Fruit fly (Drosophila melanogaster) whole organism, wandering third instar larva: ENCODE measurements around the gene Faf2.

Experiments
- Abd-B ChIP-seq: fragments of >200 bp; optimal IDR thresholded peaks from 2 replicates; lab custom pipeline; 2017; ENCODE audit warnings: missing biosample characterization, missing genetic modification characterization
- CG32264 ChIP-seq: fragments of 200-800 bp; sonication (Bioruptor generic); optimal IDR thresholded peaks from 2 replicates; lab custom pipeline; 2016; ENCODE audit warnings: missing biosample characterization, missing genetic modification characterization
- CG9705 ChIP-seq: fragments of 200-800 bp; sonication (Bioruptor generic); optimal IDR thresholded peaks from 2 replicates; lab custom pipeline; 2018; ENCODE audit warnings: missing biosample characterization, mild to moderate bottlenecking, missing genetic modification characterization
- CrebA ChIP-seq: fragments of 200-800 bp; sonication (Bioruptor generic); optimal IDR thresholded peaks from 2 replicates; lab custom pipeline; 2016; ENCODE audit warnings: missing biosample characterization, mild to moderate bottlenecking, missing genetic modification characterization, borderline replicate concordance
- Dfd ChIP-seq: fragments of >200 bp; optimal IDR thresholded peaks from 2 replicates; lab custom pipeline; 2017; ENCODE audit warnings: missing biosample characterization, missing genetic modification characterization
- Dif ChIP-seq: fragments of 200-275, 200-300 bp; sonication (Bioruptor generic); optimal IDR thresholded peaks from 2 replicates; lab custom pipeline; 2018; ENCODE audit warnings: missing biosample characterization, missing genetic modification characterization; ENCODE audit not compliant: partially characterized antibody
- GATAd ChIP-seq: sonication (Bioruptor generic); optimal IDR thresholded peaks from 2 replicates; lab custom pipeline; 2016; ENCODE audit warnings: missing biosample characterization, missing genetic modification characterization
- HLH106 ChIP-seq: fragments of 200-800 bp; optimal IDR thresholded peaks from 3 replicates; lab custom pipeline; 2019; ENCODE audit warnings: missing biosample characterization, mild to moderate bottlenecking, missing genetic modification characterization, moderate library complexity
- Hnf4 ChIP-seq: fragments of 200-800 bp; sonication (Bioruptor generic); optimal IDR thresholded peaks from 2 replicates; lab custom pipeline; 2016; ENCODE audit warnings: missing biosample characterization, mild to moderate bottlenecking, missing genetic modification characterization
- Hr78 ChIP-seq: fragments of >200 bp; optimal IDR thresholded peaks from 2 replicates; lab custom pipeline; 2017; ENCODE audit warnings: missing biosample characterization, missing genetic modification characterization
- Hr83 ChIP-seq: fragments of 200-300 bp; sonication (Bioruptor generic); optimal IDR thresholded peaks from 2 replicates; lab custom pipeline; 2016; ENCODE audit warnings: missing biosample characterization, mild to moderate bottlenecking, missing genetic modification characterization, moderate library complexity; ENCODE audit not compliant: poor library complexity, severe bottlenecking
- Jra ChIP-seq: sonication (Bioruptor generic); optimal IDR thresholded peaks from 2 replicates; lab custom pipeline; 2016; ENCODE audit warnings: missing biosample characterization, missing genetic modification characterization
- Mio ChIP-seq: sonication (Bioruptor generic); optimal IDR thresholded peaks from 2 replicates; lab custom pipeline; 2016; ENCODE audit warnings: missing biosample characterization, missing genetic modification characterization
- Myc ChIP-seq: fragments of >200 bp; optimal IDR thresholded peaks from 2 replicates; lab custom pipeline; 2017
- N ChIP-seq: fragments of >200 bp; optimal IDR thresholded peaks from 2 replicates; lab custom pipeline; 2018; ENCODE audit warnings: missing biosample characterization, missing external identifiers, missing genetic modification characterization
- OdsH ChIP-seq: fragments of 200-800 bp; sonication (Bioruptor generic); optimal IDR thresholded peaks from 2 replicates; lab custom pipeline; 2016; ENCODE audit warnings: missing biosample characterization, mild to moderate bottlenecking, missing genetic modification characterization
- Rel ChIP-seq, 2 experiments: fragments of 200-800 bp; sonication (Bioruptor generic) in 1 of 2; optimal IDR thresholded peaks; 2 replicates in 1 of 2; 3 replicates in 1 of 2; lab custom pipeline; 2016 to 2019; ENCODE audit warnings: mild to moderate bottlenecking in 2 of 2, missing biosample characterization in 2 of 2, missing genetic modification characterization in 2 of 2, moderate library complexity in 1 of 2
- Sp1 ChIP-seq: fragments of 200-800 bp; sonication (Bioruptor generic); optimal IDR thresholded peaks from 3 replicates; lab custom pipeline; 2019; ENCODE audit warnings: missing biosample characterization, mild to moderate bottlenecking, missing genetic modification characterization, moderate library complexity
- Vsx2 ChIP-seq: fragments of 200-300, 225-300 bp; sonication (Bioruptor generic); optimal IDR thresholded peaks from 2 replicates; lab custom pipeline; 2018; ENCODE audit warnings: missing biosample characterization, missing genetic modification characterization; ENCODE audit not compliant: partially characterized antibody
- br ChIP-seq: fragments of 200-800 bp; sonication (Bioruptor generic); optimal IDR thresholded peaks from 2 replicates; lab custom pipeline; 2016; ENCODE audit warnings: missing biosample characterization, missing genetic modification characterization
- brk ChIP-seq: fragments of 200-800 bp; sonication (Bioruptor generic); optimal IDR thresholded peaks from 2 replicates; lab custom pipeline; 2016; ENCODE audit warnings: missing biosample characterization, mild to moderate bottlenecking, missing genetic modification characterization
- dl ChIP-seq, 2 experiments: fragments of 175-275, 200-275 bp in 1 of 2; fragments of 200-275 bp in 1 of 2; sonication (Bioruptor generic); optimal IDR thresholded peaks; lab custom pipeline; 2018; ENCODE audit warnings: mild to moderate bottlenecking in 2 of 2, missing biosample characterization in 2 of 2, missing genetic modification characterization in 2 of 2, moderate library complexity in 2 of 2; ENCODE audit not compliant: partially characterized antibody in 2 of 2, insufficient read depth in 1 of 2
- dmrt93B ChIP-seq: fragments of 200-800 bp; sonication (Bioruptor generic); optimal IDR thresholded peaks from 2 replicates; lab custom pipeline; 2018; ENCODE audit warnings: missing biosample characterization, mild to moderate bottlenecking, missing genetic modification characterization
- dsf ChIP-seq: sonication (Bioruptor generic); optimal IDR thresholded peaks from 2 replicates; lab custom pipeline; 2016; ENCODE audit warnings: missing biosample characterization, missing genetic modification characterization, borderline replicate concordance
- ey ChIP-seq: fragments of 200-800 bp; sonication (Bioruptor generic); optimal IDR thresholded peaks from 2 replicates; lab custom pipeline; 2016; ENCODE audit warnings: missing biosample characterization, missing genetic modification characterization
- foxo ChIP-seq, 2 experiments: fragments of 200-800 bp; sonication (Bioruptor generic); optimal IDR thresholded peaks; 2 replicates in 1 of 2; 3 replicates in 1 of 2; lab custom pipeline; 2016 to 2017; ENCODE audit warnings: missing biosample characterization in 2 of 2, missing genetic modification characterization in 2 of 2
- fru ChIP-seq: fragments of 200-800 bp; sonication (Bioruptor generic); optimal IDR thresholded peaks from 3 replicates; lab custom pipeline; 2016; ENCODE audit warnings: missing biosample characterization, mild to moderate bottlenecking, missing genetic modification characterization
- h ChIP-seq: fragments of 200-800 bp; sonication (Bioruptor generic); optimal IDR thresholded peaks from 3 replicates; lab custom pipeline; 2016; ENCODE audit warnings: missing biosample characterization, mild to moderate bottlenecking, missing genetic modification characterization
- jim ChIP-seq: fragments of 175-275, 200-325 bp; sonication (Bioruptor generic); optimal IDR thresholded peaks from 2 replicates; lab custom pipeline; 2016; ENCODE audit warnings: missing biosample characterization, mild to moderate bottlenecking, missing genetic modification characterization
- lola ChIP-seq: fragments of >200 bp; optimal IDR thresholded peaks from 2 replicates; lab custom pipeline; 2017; ENCODE audit warnings: missing biosample characterization, missing genetic modification characterization
- pan ChIP-seq: fragments of >200 bp; optimal IDR thresholded peaks from 2 replicates; lab custom pipeline; 2017
- psq ChIP-seq: fragments of 200-800 bp; sonication (Bioruptor generic); optimal IDR thresholded peaks from 3 replicates; lab custom pipeline; 2017; ENCODE audit warnings: missing biosample characterization, mild to moderate bottlenecking, missing genetic modification characterization, moderate library complexity
- rgr ChIP-seq: fragments of 200-800 bp; sonication (Bioruptor generic); optimal IDR thresholded peaks from 3 replicates; lab custom pipeline; 2016; ENCODE audit warnings: missing biosample characterization, mild to moderate bottlenecking, missing genetic modification characterization
- sage ChIP-seq: fragments of 200-800 bp; sonication (Bioruptor generic); optimal IDR thresholded peaks from 2 replicates; lab custom pipeline; 2016; ENCODE audit warnings: missing biosample characterization, mild to moderate bottlenecking, missing genetic modification characterization
- sv ChIP-seq: fragments of 200-800 bp; sonication (Bioruptor generic); optimal IDR thresholded peaks from 3 replicates; lab custom pipeline; 2016; ENCODE audit warnings: missing biosample characterization, missing genetic modification characterization
- tai ChIP-seq: sonication (Bioruptor generic); optimal IDR thresholded peaks from 2 replicates; lab custom pipeline; 2016; ENCODE audit warnings: missing biosample characterization, missing genetic modification characterization
- usp ChIP-seq: fragments of >200 bp; optimal IDR thresholded peaks from 2 replicates; lab custom pipeline; 2017; ENCODE audit warnings: missing biosample characterization, missing genetic modification characterization
- woc ChIP-seq: sonication (Bioruptor generic); optimal IDR thresholded peaks from 2 replicates; lab custom pipeline; 2016; ENCODE audit warnings: missing biosample characterization, mild to moderate bottlenecking, missing genetic modification characterization

The Faf2 gene

dm6 chr2L:18698559-18699130 lies 9.8 kb downstream of the Faf2 start, which contains the start of gene CG10341:
Gene CG10341, plus strand, starts transcription at chr2L:18698714.
- TF ChIP-seq Myc (lab: Kevin White, UChicago): peak; percentile 36
- TF ChIP-seq OdsH (GFP tag; lab: Kevin White, UChicago): no peak
- peak; percentile 3 for TF ChIP-seq sage (GFP tag; lab: Kevin White, UChicago)
- TF ChIP-seq dmrt93B: no peak
- no peak for TF ChIP-seq Mio (GFP tag; lab: Kevin White, UChicago)
- TF ChIP-seq h (GFP tag; lab: Kevin White, UChicago): peak; percentile 3
- TF ChIP-seq lola (GFP tag; lab: Kevin White, UChicago): no peak
- TF ChIP-seq CrebA (GFP tag; lab: Kevin White, UChicago): no peak
- TF ChIP-seq pan (lab: Kevin White, UChicago): no peak
- no peak for TF ChIP-seq Hr83

DNA sequence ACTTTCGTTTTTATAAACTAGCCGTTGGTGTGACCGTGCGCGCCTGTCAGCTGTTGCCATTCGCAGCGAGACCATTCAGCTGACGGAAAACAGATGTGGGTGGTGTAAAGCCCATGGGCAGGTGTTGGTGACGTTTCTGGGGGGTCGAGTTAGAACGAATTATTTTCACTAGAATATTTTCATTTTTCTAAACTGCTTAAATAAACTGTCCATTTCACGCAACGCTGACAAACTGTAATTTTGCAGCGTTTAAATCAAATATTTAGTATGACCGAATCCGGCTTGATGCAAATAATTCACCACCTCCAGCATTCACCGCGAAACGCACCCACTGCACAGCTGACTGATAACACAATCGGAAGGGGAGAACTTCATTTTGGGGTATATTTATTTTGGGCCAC lies 13.1 kb downstream of the Faf2 start, which contains the start of the genes CG10383 and CG10338:
TSS of gene CG10383 (minus strand) at position 199 of the 401 bp plus-strand sequence.
TSS of gene CG10338 (plus strand) at position 261 of the 401 bp plus-strand sequence.
- TF ChIP-seq ey (GFP tag; lab: Kevin White, UChicago): peak; percentile 91
- TF ChIP-seq tai (GFP tag; lab: Kevin White, UChicago): no peak
- TF ChIP-seq woc: peak; percentile 72
- TF ChIP-seq Rel (GFP tag; optimal IDR thresholded peaks at IDR 0.05; lab: Kevin White, UChicago): no peak
- TF ChIP-seq Rel (tag; optimal IDR thresholded peaks at IDR 0.05; lab: Kevin White, UChicago): peak; percentile 75
- peak in 1 of 2 experiments; percentile 95 for TF ChIP-seq foxo (GFP tag; optimal IDR thresholded peaks at IDR 0.05; lab: Kevin White, UChicago)
- peak; percentile 70 for TF ChIP-seq Mio (GFP tag; lab: Kevin White, UChicago)
- no peak for TF ChIP-seq dsf (GFP tag; lab: Kevin White, UChicago)
- peak; percentile 93 for TF ChIP-seq rgr (GFP tag; lab: Kevin White, UChicago)
- peak; percentile 71 for TF ChIP-seq sv
- no peak for TF ChIP-seq Vsx2
- peak; percentile 72 for TF ChIP-seq dmrt93B
- TF ChIP-seq dl (GFP tag; optimal IDR thresholded peaks at IDR 0.05; lab: Kevin White, UChicago; ENCODE audit: insufficient read depth in 1 of 2, partially characterized antibody in 2 of 2): no peak
- peak; percentile 88 for TF ChIP-seq br (GFP tag; lab: Kevin White, UChicago)
- no peak for TF ChIP-seq usp (GFP tag; lab: Kevin White, UChicago)
- peak; percentile 69 for TF ChIP-seq sage (GFP tag; lab: Kevin White, UChicago)
- no peak for TF ChIP-seq Hr78 (GFP tag; lab: Kevin White, UChicago)
- TF ChIP-seq CrebA (GFP tag; lab: Kevin White, UChicago): no peak
- TF ChIP-seq Abd-B: no peak
- peak; percentile 81 for TF ChIP-seq Myc (lab: Kevin White, UChicago)
- peak; percentile 84 for TF ChIP-seq HLH106 (tag; lab: Kevin White, UChicago)
- TF ChIP-seq CG9705 (GFP tag; lab: Kevin White, UChicago): peak; percentile 63
- TF ChIP-seq psq (GFP tag; lab: Kevin White, UChicago): peak; percentile 82
- TF ChIP-seq brk (GFP tag; lab: Kevin White, UChicago): no peak
- TF ChIP-seq GATAd (GFP tag; lab: Kevin White, UChicago): peak; percentile 90
- TF ChIP-seq Hnf4 (GFP tag; lab: Kevin White, UChicago): peak; percentile 94
- TF ChIP-seq pan (lab: Kevin White, UChicago): no peak
- peak; percentile 93 for TF ChIP-seq h (GFP tag; lab: Kevin White, UChicago)
- TF ChIP-seq CG32264 (GFP tag; lab: Kevin White, UChicago): peak; percentile 76
- TF ChIP-seq Sp1: peak; percentile 79
- TF ChIP-seq Hr83: peak; percentile 92
- no peak for TF ChIP-seq N
- TF ChIP-seq lola (GFP tag; lab: Kevin White, UChicago): peak; percentile 58
- peak; percentile 90 for TF ChIP-seq fru (GFP tag; lab: Kevin White, UChicago)
- TF ChIP-seq jim (GFP tag; lab: Kevin White, UChicago): peak; percentile 65
- no peak for TF ChIP-seq Dif (GFP tag; lab: Kevin White, UChicago)
- peak; percentile 87 for TF ChIP-seq OdsH (GFP tag; lab: Kevin White, UChicago)
- peak; percentile 92 for TF ChIP-seq Jra (GFP tag; lab: Kevin White, UChicago)
- no peak for TF ChIP-seq Dfd
